Worm (Caenorhabditis elegans): ENCODE measurements around the gene daz-1.

Gene daz-1

DNA sequence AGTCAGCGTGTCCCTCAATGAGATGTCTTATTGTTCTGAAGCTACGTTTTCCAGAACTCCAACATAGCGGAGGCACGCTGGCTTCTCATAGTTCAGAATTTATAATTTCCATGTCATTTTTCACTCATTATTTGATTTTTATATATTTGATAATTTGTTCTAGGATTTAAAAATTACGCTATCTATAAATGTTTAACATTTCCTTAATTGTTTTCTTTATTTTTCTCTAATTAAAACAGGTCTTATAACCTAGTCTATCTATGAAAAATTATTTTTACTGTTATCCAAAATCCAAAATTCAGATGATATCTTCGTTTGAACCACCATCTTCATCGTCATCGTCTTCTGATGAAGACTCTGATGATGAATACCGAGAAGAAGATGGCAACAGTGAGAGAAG, 22.2 kb downstream of the daz-1 start, which contains the start of gene F56D1.1:
F56D1.1 (plus strand) TSS at position 301 of the 400 bp plus-strand sequence.
- no peak for TF ChIP-seq unc-62 (GFP tag; optimal IDR thresholded peaks at IDR 0.05)

DNA sequence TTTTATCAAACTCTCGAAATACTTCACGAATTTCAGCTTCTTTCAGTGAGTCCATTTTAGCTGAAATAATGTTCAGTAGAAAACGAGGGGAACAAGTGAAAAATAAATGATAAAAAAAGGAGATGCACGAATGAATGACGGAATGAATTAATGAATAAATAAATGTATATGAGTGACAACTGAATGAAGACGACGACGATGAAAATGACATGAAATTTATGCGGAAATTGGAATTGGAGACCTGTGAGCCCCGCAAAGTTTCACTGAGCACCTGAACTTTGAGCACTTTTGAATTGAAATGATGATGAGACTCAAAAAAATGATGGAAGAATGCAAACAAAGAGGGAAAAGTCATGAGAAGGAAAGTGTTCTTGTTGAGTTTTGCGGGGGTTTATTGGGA, 25.9 kb downstream of the daz-1 start, which contains the start of gene cal-8:
cal-8 (minus strand) TSS at position 60 of the 400 bp plus-strand sequence.
- no peak for TF ChIP-seq unc-62 (GFP tag; optimal IDR thresholded peaks at IDR 0.05)

DNA sequence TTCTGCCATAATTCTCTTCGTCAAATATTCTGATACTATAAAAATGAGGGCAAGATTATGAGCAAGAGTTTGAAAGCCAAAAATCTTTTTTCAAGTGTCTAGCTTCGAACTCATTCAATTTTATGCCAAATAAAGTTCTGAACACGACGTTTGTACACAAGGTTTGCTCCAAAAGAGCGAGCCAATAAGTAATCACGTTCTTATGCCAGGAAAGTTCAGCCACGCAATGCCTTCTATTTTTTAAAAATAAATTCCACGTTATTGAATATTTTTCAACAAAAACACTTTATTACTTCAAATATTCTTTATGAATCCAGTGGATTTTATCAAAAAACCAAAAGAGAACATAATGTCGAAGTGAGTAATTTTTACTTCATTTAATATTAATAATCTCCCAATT, 31.7 kb downstream of the daz-1 start, which contains the start of gene nep-5:
nep-5 (plus strand) TSS at position 301 of the 400 bp plus-strand sequence.
- no peak for TF ChIP-seq unc-62 (GFP tag; optimal IDR thresholded peaks at IDR 0.05)

DNA sequence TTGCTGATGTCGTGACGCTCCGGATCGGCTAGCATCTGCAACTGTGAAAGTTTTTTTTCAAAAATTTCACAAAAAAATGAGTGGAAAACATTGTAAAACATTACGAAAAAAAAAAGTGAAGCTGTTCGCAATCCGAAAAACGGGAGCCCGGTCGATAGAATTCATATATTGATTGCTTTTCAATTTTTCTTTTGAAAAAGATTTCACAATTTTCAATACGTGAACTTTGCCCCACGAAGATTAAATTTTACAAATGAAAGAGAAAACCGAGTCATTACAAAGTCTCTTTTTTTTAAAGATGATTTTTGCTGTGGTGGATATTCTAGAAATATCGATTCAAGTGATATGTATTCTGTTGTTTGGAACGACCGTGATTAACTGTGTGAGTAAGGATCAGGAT, 38.3 kb downstream of the daz-1 start, which contains the start of gene F12A10.6:
F12A10.6 (minus strand) TSS at position 101 of the 400 bp plus-strand sequence.
- no peak for TF ChIP-seq unc-62 (GFP tag; optimal IDR thresholded peaks at IDR 0.05)

DNA sequence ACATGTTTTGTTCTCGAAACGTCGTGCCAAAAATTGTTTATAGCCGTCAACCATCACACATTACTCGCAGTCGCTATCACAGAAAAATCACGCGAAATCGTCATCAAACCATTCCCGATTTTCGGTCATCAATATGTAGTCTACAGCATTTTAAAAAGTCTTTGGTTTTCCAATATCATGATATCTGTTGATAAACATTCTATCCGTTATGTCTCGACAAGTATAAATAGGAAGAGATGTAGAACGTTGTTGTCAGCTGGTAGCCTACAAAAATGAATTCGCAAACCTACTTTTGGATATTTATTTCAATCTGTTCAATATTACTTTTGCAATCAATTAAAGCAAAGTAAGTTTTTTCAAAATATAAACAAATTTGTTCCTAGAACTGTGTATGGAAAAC, 40.3 kb downstream of the daz-1 start, which contains the start of gene F12A10.1:
F12A10.1 (plus strand) TSS at position 166 of the 400 bp plus-strand sequence.
- TF ChIP-seq unc-62 (GFP tag; optimal IDR thresholded peaks at IDR 0.05) = no peak

DNA sequence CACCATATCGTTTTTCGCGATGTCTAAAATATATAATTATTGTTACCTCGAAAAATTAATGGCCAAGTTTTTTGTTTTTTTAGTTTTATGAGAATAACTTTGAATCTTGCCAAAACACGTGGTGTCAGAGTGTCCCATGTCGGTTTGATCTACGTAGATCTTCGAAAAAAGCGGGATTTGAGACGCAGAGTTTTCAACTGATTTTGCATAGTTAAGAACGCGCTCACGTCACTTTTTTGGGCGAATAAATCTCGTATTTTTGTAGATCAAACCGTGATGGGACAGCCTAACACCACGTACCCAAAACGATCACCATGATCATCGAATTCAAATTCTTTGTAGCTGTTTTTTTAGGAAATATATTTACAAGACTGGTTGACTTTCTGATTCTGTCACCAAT, 41.4 kb downstream of the daz-1 start:
- no peak for TF ChIP-seq unc-62 (GFP tag; optimal IDR thresholded peaks at IDR 0.05)

DNA sequence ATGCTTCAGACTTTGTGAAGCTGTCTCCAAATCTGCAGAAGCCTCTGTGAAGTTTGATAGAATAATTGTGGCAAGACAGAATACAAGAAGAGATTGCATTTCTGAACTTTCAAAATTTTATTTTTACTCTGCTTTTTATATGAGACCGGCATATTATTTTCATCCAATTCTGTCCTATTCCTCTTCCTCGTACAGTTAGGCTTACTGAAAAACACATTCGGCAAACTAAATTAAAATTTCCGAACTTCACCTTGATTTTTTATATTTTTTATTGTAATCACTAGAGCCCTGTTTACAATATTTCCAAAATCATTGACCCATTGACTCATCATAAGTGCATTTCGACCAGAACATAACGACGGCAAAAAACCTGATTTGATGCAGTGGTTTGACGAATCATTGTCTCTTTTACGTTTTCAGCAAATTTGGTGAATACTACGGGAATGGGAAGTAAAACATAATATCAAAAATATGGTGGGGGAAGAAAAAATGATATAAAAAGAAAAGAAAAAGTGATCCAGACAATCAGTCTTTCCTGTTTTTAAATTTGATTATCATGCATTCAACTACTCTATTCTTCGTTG, 42.1 kb downstream of the daz-1 start, which contains the start of the genes suex-1 and F12A10.9:
suex-1 (minus strand) TSS at position 101 of the 584 bp plus-strand sequence.
F12A10.9 (plus strand) TSS at position 534 of the 584 bp plus-strand sequence.
- no peak for TF ChIP-seq unc-62 (GFP tag; optimal IDR thresholded peaks at IDR 0.05)

DNA sequence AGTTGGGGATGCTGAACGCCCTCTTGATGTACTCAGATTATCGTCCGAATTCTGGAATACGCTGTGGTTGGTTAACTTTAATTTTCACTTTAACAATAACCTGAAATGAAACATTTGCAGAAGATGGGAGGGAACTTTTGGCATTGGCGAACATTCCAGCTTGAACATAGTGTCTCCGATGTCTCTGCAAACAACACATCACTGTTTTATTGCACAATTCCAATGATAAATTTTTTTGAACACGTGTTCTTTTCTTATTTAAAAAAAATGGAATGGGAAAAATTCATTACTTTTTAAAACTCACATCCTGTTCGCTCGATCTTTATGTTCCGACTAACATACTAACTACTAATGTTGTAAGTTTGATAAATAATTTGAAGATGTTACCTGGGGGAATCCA, 44.4 kb downstream of the daz-1 start, which contains the start of gene fzy-1:
fzy-1 (plus strand) TSS at position 301 of the 400 bp plus-strand sequence.
- TF ChIP-seq unc-62 (GFP tag; optimal IDR thresholded peaks at IDR 0.05) = no peak

DNA sequence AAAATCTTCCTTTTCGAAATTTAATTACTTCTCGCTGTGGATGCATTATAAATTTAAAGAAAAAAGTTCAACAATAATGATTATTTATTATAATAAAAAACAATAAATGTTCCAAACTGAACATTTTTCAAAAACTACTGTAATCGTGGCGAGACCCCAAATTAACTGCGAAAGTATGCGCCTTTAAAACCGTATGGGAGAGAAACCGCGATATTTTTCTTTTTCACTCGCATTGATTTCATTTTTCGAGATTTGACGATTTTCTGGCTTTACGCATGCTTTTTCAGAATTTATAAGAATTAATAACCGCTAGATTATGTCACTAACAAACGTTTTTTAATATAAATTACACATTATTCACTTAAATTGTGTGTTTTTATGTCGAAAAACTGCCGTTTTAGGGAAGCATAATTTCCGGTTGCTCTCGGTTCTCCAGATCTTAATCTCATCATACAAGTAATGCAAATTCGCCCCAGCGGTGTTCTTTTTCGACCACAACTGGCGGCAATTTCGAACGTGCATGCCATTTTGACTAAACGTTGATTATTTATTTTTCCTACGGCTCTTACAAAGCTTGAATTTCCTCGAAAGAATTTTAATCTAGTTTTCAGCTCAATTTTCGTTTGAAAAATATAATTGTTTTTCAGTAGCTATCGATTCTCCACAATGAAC, 45.0 kb downstream of the daz-1 start, which contains the start of gene F12A10.8:
F12A10.8 (minus strand) TSS at position 79 of the 672 bp plus-strand sequence.
- TF ChIP-seq unc-62 (GFP tag; optimal IDR thresholded peaks at IDR 0.05) = no peak

DNA sequence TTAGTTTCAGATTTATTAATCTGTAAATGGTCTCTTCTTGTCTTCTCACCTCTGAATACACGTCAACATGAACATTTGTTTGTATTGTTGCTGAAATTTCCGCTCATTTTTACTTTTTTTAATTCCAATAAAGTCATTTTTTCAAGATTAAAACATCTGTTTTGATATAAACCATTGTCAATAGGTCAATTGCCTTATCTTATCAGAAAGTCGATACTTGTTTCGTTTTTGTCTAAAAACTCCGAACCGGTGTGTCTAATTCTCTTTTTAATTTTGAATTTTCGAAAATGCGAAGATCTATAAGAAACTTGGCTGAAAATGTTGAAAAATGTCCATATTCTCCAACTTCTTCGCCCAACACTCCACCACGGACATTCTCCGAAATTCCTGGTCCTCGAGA, 47.7 kb downstream of the daz-1 start, which contains the start of gene cyp-44A1:
cyp-44A1 (plus strand) TSS at position 285 of the 400 bp plus-strand sequence.
- TF ChIP-seq unc-62 (GFP tag; optimal IDR thresholded peaks at IDR 0.05) = no peak

DNA sequence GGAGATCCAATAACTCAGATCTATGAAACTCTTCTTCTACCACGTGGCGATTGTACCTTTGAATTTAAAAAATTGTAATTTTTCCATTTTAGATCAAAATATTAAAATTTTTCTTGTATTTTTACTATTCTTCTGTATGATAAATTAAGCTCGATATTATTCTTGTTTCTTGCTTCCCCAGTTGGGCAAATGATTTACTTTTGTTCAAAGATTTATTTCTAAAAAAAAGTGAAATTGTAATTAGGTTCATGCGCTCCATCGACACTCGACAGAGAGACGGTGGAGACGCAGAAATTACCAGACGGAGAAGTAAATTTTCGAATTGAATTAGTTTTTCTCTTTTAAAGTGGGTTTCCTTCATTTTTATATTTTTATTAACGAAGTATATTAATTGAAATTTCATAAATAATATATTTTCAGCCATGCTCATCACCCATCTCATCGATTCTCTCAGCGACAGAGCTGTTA, 49.7 kb downstream of the daz-1 start, which contains the start of gene npp-24:
npp-24 (plus strand) TSS at position 51 of the 468 bp plus-strand sequence.
- TF ChIP-seq unc-62 (GFP tag; optimal IDR thresholded peaks at IDR 0.05) = no peak

All from whole organism, dauer.